Worm (Caenorhabditis elegans) whole organism, early embryonic: ENCODE measurements around the gene tmem-138.

Experiments used
- B0310.2 ChIP-seq: sonication (generic microtip); optimal IDR thresholded peaks from 2 replicates; lab custom pipeline; 2016; ENCODE audit warnings: mild to moderate bottlenecking, missing genetic modification characterization, missing compliant biosample characterization
- F13C5.2 ChIP-seq: sonication (generic microtip); optimal IDR thresholded peaks from 2 replicates; lab custom pipeline; 2017; ENCODE audit warnings: mild to moderate bottlenecking, missing genetic modification characterization, inconsistent platforms, missing compliant biosample characterization
- aly-1 ChIP-seq: sonication (generic microtip); optimal IDR thresholded peaks from 2 replicates; lab custom pipeline; 2016; ENCODE audit warnings: missing genetic modification characterization, missing compliant biosample characterization
- ama-1 ChIP-seq: fragments of 150-350 bp; optimal IDR thresholded peaks from 2 replicates; lab custom pipeline; 2014
- ceh-36 ChIP-seq: sonication (generic microtip); optimal IDR thresholded peaks from 2 replicates; lab custom pipeline; 2016; ENCODE audit warnings: missing genetic modification characterization, inconsistent platforms, missing compliant biosample characterization
- ets-7 ChIP-seq: sonication (generic microtip); optimal IDR thresholded peaks from 2 replicates; lab custom pipeline; 2016; ENCODE audit warnings: missing genotype, missing genetic modification characterization, missing compliant biosample characterization
- flt-1 ChIP-seq: fragments of 200-800 bp; sonication (Bioruptor generic); IDR thresholded peaks from 2 replicates; pipeline ENCODE4 v1.3.6; 2022; ENCODE audit warnings: missing genetic modification characterization, missing compliant biosample characterization
- hmbx-1 ChIP-seq: sonication (generic microtip); optimal IDR thresholded peaks from 2 replicates; lab custom pipeline; 2016; ENCODE audit warnings: mild to moderate bottlenecking, missing genetic modification characterization, missing compliant biosample characterization
- hmg-4 ChIP-seq: fragments of 200-800 bp; sonication (Bioruptor generic); optimal IDR thresholded peaks from 2 replicates; lab custom pipeline; 2018; ENCODE audit warnings: mild to moderate bottlenecking, missing genetic modification characterization, missing compliant biosample characterization
- pes-1 ChIP-seq: fragments of 200-800 bp; sonication (Bioruptor generic); IDR thresholded peaks from 2 replicates; pipeline ENCODE4 v1.3.6; 2022; ENCODE audit warnings: missing genetic modification reagents, missing genetic modification characterization, missing compliant biosample characterization
- sea-1 ChIP-seq: fragments of 200-800 bp; sonication (Bioruptor generic); conservative IDR thresholded peaks from 2 replicates; pipeline ENCODE4 v1.3.6; 2022; ENCODE audit warnings: missing genetic modification characterization, missing compliant biosample characterization
- tbx-11 ChIP-seq: fragments of 200-800 bp; sonication (Bioruptor generic); IDR thresholded peaks from 2 replicates; pipeline ENCODE4 v1.3.6; 2022; ENCODE audit warnings: missing genetic modification characterization, missing compliant biosample characterization

DNA sequence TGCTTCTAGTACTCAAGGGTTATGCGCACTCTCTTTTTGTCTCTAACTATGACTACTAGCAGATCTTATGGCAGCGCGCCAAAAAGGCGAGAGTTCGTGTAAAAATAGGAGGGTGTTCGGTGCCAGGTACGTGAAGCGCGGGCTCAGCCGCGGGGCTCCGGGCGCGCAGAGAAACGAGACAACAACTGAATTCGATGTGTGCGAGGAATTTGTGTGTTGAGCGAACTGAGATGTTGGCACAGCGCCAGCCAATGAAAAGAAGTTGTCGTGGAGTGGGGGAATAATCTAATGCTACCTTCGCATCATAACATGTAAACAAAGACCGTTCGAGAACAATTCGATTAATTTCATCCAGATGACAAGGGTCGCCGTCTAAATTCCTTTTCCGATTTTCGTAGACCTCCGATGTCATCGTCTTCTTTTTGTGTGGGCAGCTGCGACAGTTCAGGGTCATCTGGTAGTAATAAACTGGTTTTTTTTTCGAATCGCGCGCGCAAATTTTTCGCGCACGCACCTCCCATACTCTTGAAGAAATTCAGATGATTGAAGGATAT is 25.6 kb upstream of the tmem-138 start:
- TF ChIP-seq hmg-4 (GFP tag; lab: Kevin White, UChicago) (no peak), ama-1 (lab: Kevin White, UChicago) (no peak), aly-1 (no peak), F13C5.2 (no peak), tbx-11 (GFP tag; lab: Robert Waterston, UW) (no peak), hmbx-1 (tag; lab: Kevin White, UChicago) (no peak), pes-1 (GFP tag; lab: Robert Waterston, UW) (peak; percentile 3; the same call in 1 of the 2 replicates), B0310.2 (tag; lab: Kevin White, UChicago) (no peak), ceh-36 (tag; lab: Kevin White, UChicago) (no peak), ets-7 (tag; lab: Kevin White, UChicago) (no peak), flt-1 (GFP tag; lab: Robert Waterston, UW) (no peak), sea-1 (GFP tag; lab: Robert Waterston, UW) (no peak)
